In genomic region chr2L:3776614-3777196, dm6 we compare ENCODE assay signal across 1 fruit fly cellular context.
TF ChIP-seq lines count a peak whose summit lies in the region.

No protein-coding gene starts in this region.

TF ChIP-seq in whole organism, embryonic, 481 proteins besides CTCF, POLR2A, EP300 and RAD21 (continued from another document and continues in another):
- TF ChIP-seq run (tag; optimal IDR thresholded peaks at IDR 0.05; lab: Kevin White, UChicago) (peak; percentile 79), ttk (GFP tag; IDR thresholded peaks at IDR 0.05; lab: Robert Waterston, UW) (peak; percentile 89), Antp (GFP tag; optimal IDR thresholded peaks at IDR 0.05; lab: Kevin White, UChicago) (no peak), CG18476 (GFP tag; optimal IDR thresholded peaks at IDR 0.05; lab: Kevin White, UChicago) (peak; percentile 27), wdn (GFP tag; IDR thresholded peaks at IDR 0.05; lab: Robert Waterston, UW) (peak; percentile 43; the same call in 1 of the 2 replicates), BtbVII (GFP tag; optimal IDR thresholded peaks at IDR 0.05; lab: Kevin White, UChicago) (peak; percentile 80), Sin3A (optimal IDR thresholded peaks at IDR 0.05; lab: Kevin White, UChicago) (no peak), sisA (GFP tag; IDR thresholded peaks at IDR 0.05; lab: Robert Waterston, UW) (peak; percentile 73), gfzf (GFP tag; optimal IDR thresholded peaks at IDR 0.05; lab: Kevin White, UChicago) (no peak), CG4360 (GFP tag; IDR thresholded peaks at IDR 0.05; lab: Robert Waterston, UW) (no peak), al (GFP tag; IDR thresholded peaks at IDR 0.05; lab: Robert Waterston, UW) (peak; percentile 34; the same call in 1 of the 2 replicates), trem (tag; optimal IDR thresholded peaks at IDR 0.05; lab: Kevin White, UChicago) (peak; percentile 93), crc (GFP tag; optimal IDR thresholded peaks at IDR 0.05; lab: Kevin White, UChicago) (no peak), CG6854 (GFP tag; optimal IDR thresholded peaks at IDR 0.05; lab: Kevin White, UChicago) (peak; percentile 33), dmrt11E (tag; optimal IDR thresholded peaks at IDR 0.05; lab: Kevin White, UChicago) (peak; percentile 96), crp (GFP tag; optimal IDR thresholded peaks at IDR 0.05; lab: Kevin White, UChicago) (peak in 1 of 2 experiments; percentile 35), CG14710 (tag; optimal IDR thresholded peaks at IDR 0.05; lab: Kevin White, UChicago) (peak; percentile 96), vvl (GFP tag; IDR thresholded peaks at IDR 0.05; lab: Robert Waterston, UW) (peak; percentile 94), B-H2 (GFP tag; optimal IDR thresholded peaks at IDR 0.05; lab: Kevin White, UChicago) (no peak), gce (GFP tag; IDR thresholded peaks at IDR 0.05; lab: Robert Waterston, UW) (peak; percentile 81), CG12391 (tag; optimal IDR thresholded peaks at IDR 0.05; lab: Kevin White, UChicago) (peak; percentile 96), CG3726 (GFP tag; IDR thresholded peaks at IDR 0.05; lab: Robert Waterston, UW) (peak; percentile 69; the same call in 2 of the 3 replicates), Taf1 (GFP tag; IDR thresholded peaks at IDR 0.05; lab: Robert Waterston, UW) (0 out of 2 replicates have a peak, but pooled peaks have one; percentile 20), gsb-n (tag; optimal IDR thresholded peaks at IDR 0.05; lab: Kevin White, UChicago) (peak; percentile 92), wek (GFP tag; optimal IDR thresholded peaks at IDR 0.05; lab: Kevin White, UChicago) (no peak), CG30020 (tag; optimal IDR thresholded peaks at IDR 0.05; lab: Kevin White, UChicago) (peak; percentile 53), Ets65A (GFP tag; lab: Kevin White, UChicago) (peak; percentile 22), lab (GFP tag; optimal IDR thresholded peaks at IDR 0.05; lab: Kevin White, UChicago) (peak; percentile 81), CG14667 (GFP tag; IDR thresholded peaks at IDR 0.05; lab: Robert Waterston, UW) (peak; percentile 68), Side (GFP tag; optimal IDR thresholded peaks at IDR 0.05; lab: Kevin White, UChicago) (no peak), Dfd (GFP tag; optimal IDR thresholded peaks at IDR 0.05; lab: Kevin White, UChicago) (no peak), Deaf1 (tag; optimal IDR thresholded peaks at IDR 0.05; lab: Kevin White, UChicago) (peak; percentile 74), grn (GFP tag; optimal IDR thresholded peaks at IDR 0.05; lab: Kevin White, UChicago) (peak; percentile 84), Camta (GFP tag; optimal IDR thresholded peaks at IDR 0.05; lab: Kevin White, UChicago) (peak; percentile 11), CG4730 (GFP tag; IDR thresholded peaks at IDR 0.05; lab: Robert Waterston, UW) (peak; percentile 74), en (GFP tag; optimal IDR thresholded peaks at IDR 0.05; lab: Kevin White, UChicago) (no peak), C15 (GFP tag; IDR thresholded peaks at IDR 0.05; lab: Robert Waterston, UW) (no peak), CG32772 (GFP tag; IDR thresholded peaks at IDR 0.05; lab: Robert Waterston, UW) (peak; percentile 74), sima (GFP tag; optimal IDR thresholded peaks at IDR 0.05; lab: Kevin White, UChicago) (no peak), CG7987 (GFP tag; optimal IDR thresholded peaks at IDR 0.05; lab: Kevin White, UChicago) (peak; percentile 2), CG11247 (GFP tag; IDR thresholded peaks at IDR 0.05; lab: Robert Waterston, UW) (peak; percentile 54; the same call in 1 of the 2 replicates), zf30C (GFP tag; optimal IDR thresholded peaks at IDR 0.05; lab: Kevin White, UChicago) (peak; percentile 96), Sry-β (GFP tag; optimal IDR thresholded peaks at IDR 0.05; lab: Kevin White, UChicago) (no peak), CG2889 (GFP tag; IDR thresholded peaks at IDR 0.05; lab: Robert Waterston, UW) (no peak), schlank (tag; optimal IDR thresholded peaks at IDR 0.05; lab: Kevin White, UChicago) (no peak), CG11696 (GFP tag; IDR thresholded peaks at IDR 0.05; lab: Robert Waterston, UW) (peak; percentile 61), CG33213 (GFP tag; optimal IDR thresholded peaks at IDR 0.05; lab: Kevin White, UChicago) (no peak), pho (GFP tag; optimal IDR thresholded peaks at IDR 0.05; lab: Kevin White, UChicago) (no peak), inv (GFP tag; IDR thresholded peaks at IDR 0.05; lab: Robert Waterston, UW; ENCODE audit: partially characterized antibody) (no peak), Dip2 (GFP tag; IDR thresholded peaks at IDR 0.05; lab: Robert Waterston, UW) (no peak), maf-S (GFP tag; optimal IDR thresholded peaks at IDR 0.05; lab: Kevin White, UChicago) (peak; percentile 21), CG7745 (tag; optimal IDR thresholded peaks at IDR 0.05; lab: Kevin White, UChicago) (no peak), disco-r (GFP tag; optimal IDR thresholded peaks at IDR 0.05; lab: Kevin White, UChicago) (no peak), bcd (GFP tag; optimal IDR thresholded peaks at IDR 0.05; lab: Kevin White, UChicago) (peak; percentile 80), CG6765 (GFP tag; optimal IDR thresholded peaks at IDR 0.05; lab: Kevin White, UChicago) (peak; percentile 49), cg (GFP tag; optimal IDR thresholded peaks at IDR 0.05; lab: Kevin White, UChicago) (peak; percentile 65), CG18599 (GFP tag; optimal IDR thresholded peaks at IDR 0.05; lab: Kevin White, UChicago) (peak; percentile 82), onecut (GFP tag; IDR thresholded peaks at IDR 0.05; lab: Robert Waterston, UW) (peak; percentile 62), sob (GFP tag; IDR thresholded peaks at IDR 0.05; lab: Robert Waterston, UW) (peak; percentile 76), CG15011 (GFP tag; optimal IDR thresholded peaks at IDR 0.05; lab: Kevin White, UChicago) (peak; percentile 67), Hr3 (GFP tag; optimal IDR thresholded peaks at IDR 0.05; lab: Kevin White, UChicago) (peak; percentile 84), CG12104 (GFP tag; optimal IDR thresholded peaks at IDR 0.05; lab: Kevin White, UChicago) (peak; percentile 79), H15 (GFP tag; IDR thresholded peaks at IDR 0.05; lab: Robert Waterston, UW) (peak; percentile 70; the same call in 2 of the 3 replicates), CG7357 (GFP tag; IDR thresholded peaks at IDR 0.05; lab: Robert Waterston, UW) (peak; percentile 82), Bdp1 (GFP tag; optimal IDR thresholded peaks at IDR 0.05; lab: Kevin White, UChicago) (peak; percentile 28), lmd (GFP tag; IDR thresholded peaks at IDR 0.05; lab: Robert Waterston, UW) (peak; percentile 84), Nf-YC (tag; optimal IDR thresholded peaks at IDR 0.05; lab: Kevin White, UChicago) (peak; percentile 75), Hsf (GFP tag; optimal IDR thresholded peaks at IDR 0.05; lab: Kevin White, UChicago) (peak; percentile 40), CG2129 (GFP tag; IDR thresholded peaks at IDR 0.05; lab: Robert Waterston, UW; ENCODE audit: partially characterized antibody) (no peak), jing (GFP tag; optimal IDR thresholded peaks at IDR 0.05; lab: Kevin White, UChicago) (no peak), tup (GFP tag; optimal IDR thresholded peaks at IDR 0.05; lab: Kevin White, UChicago) (peak; percentile 24), CG9876 (GFP tag; optimal IDR thresholded peaks at IDR 0.05; lab: Kevin White, UChicago) (no peak), ftz-f1 (GFP tag; optimal IDR thresholded peaks at IDR 0.05; lab: Kevin White, UChicago) (no peak), Fer2 (tag; optimal IDR thresholded peaks at IDR 0.05; lab: Kevin White, UChicago) (peak; percentile 56), insv (GFP tag; optimal IDR thresholded peaks at IDR 0.05; lab: Kevin White, UChicago) (peak in 1 of 2 experiments; percentile 36), Tbp (GFP tag; optimal IDR thresholded peaks at IDR 0.05; lab: Kevin White, UChicago) (no peak), ac (GFP tag; optimal IDR thresholded peaks at IDR 0.05; lab: Kevin White, UChicago) (peak; percentile 71), Hr39 (optimal IDR thresholded peaks at IDR 0.05; lab: Kevin White, UChicago) (no peak), caup (GFP tag; optimal IDR thresholded peaks at IDR 0.05; lab: Kevin White, UChicago; ENCODE audit: severe bottlenecking) (peak; percentile 54), sqz (GFP tag; optimal IDR thresholded peaks at IDR 0.05; lab: Kevin White, UChicago) (peak; percentile 89), stc (GFP tag; IDR thresholded peaks at IDR 0.05; lab: Robert Waterston, UW) (peak; percentile 90), zfh1 (GFP tag; IDR thresholded peaks at IDR 0.05; lab: Robert Waterston, UW) (peak; percentile 80), cad (GFP tag; optimal IDR thresholded peaks at IDR 0.05; lab: Kevin White, UChicago) (no peak), dan (GFP tag; IDR thresholded peaks at IDR 0.05; lab: Robert Waterston, UW) (peak; percentile 66; the same call in 1 of the 2 replicates), psq (GFP tag; optimal IDR thresholded peaks at IDR 0.05; lab: Kevin White, UChicago) (peak; percentile 62), chinmo (GFP tag; IDR thresholded peaks at IDR 0.05; lab: Robert Waterston, UW; ENCODE audit: partially characterized antibody) (no peak), CG17568 (GFP tag; optimal IDR thresholded peaks at IDR 0.05; lab: Kevin White, UChicago) (peak; percentile 53), Oli (tag; optimal IDR thresholded peaks at IDR 0.05; lab: Kevin White, UChicago) (peak; percentile 86), mld (GFP tag; IDR thresholded peaks at IDR 0.05; lab: Robert Waterston, UW; ENCODE audit: partially characterized antibody) (no peak), CG15514 (GFP tag; optimal IDR thresholded peaks at IDR 0.05; lab: Kevin White, UChicago) (peak; percentile 37), CG7556 (GFP tag; optimal IDR thresholded peaks at IDR 0.05; lab: Kevin White, UChicago) (peak; percentile 87), tll (GFP tag; optimal IDR thresholded peaks at IDR 0.05; lab: Kevin White, UChicago) (peak in 1 of 2 experiments; percentile 42), Doc3 (GFP tag; IDR thresholded peaks at IDR 0.05; lab: Robert Waterston, UW; ENCODE audit: partially characterized antibody) (no peak), CG6654 (GFP tag; optimal IDR thresholded peaks at IDR 0.05; lab: Kevin White, UChicago) (peak; percentile 23), CG8290 (GFP tag; optimal IDR thresholded peaks at IDR 0.05; lab: Kevin White, UChicago) (peak; percentile 31), CG8290 (tag; optimal IDR thresholded peaks at IDR 0.05; lab: Kevin White, UChicago) (peak in 1 of 2 experiments; percentile 49), CG3838 (GFP tag; optimal IDR thresholded peaks at IDR 0.05; lab: Kevin White, UChicago) (no peak), Ssrp (tag; optimal IDR thresholded peaks at IDR 0.05; lab: Kevin White, UChicago) (peak; percentile 89), fd96Cb (tag; optimal IDR thresholded peaks at IDR 0.05; lab: Kevin White, UChicago) (peak; percentile 86), CG2712 (tag; optimal IDR thresholded peaks at IDR 0.05; lab: Kevin White, UChicago) (peak; percentile 98), CG7963 (GFP tag; IDR thresholded peaks at IDR 0.05; lab: Robert Waterston, UW; ENCODE audit: partially characterized antibody) (no peak), NfI (GFP tag; optimal IDR thresholded peaks at IDR 0.05; lab: Kevin White, UChicago) (peak; percentile 66), vfl (GFP tag; optimal IDR thresholded peaks at IDR 0.05; lab: Kevin White, UChicago) (no peak), dm (GFP tag; optimal IDR thresholded peaks at IDR 0.05; lab: Kevin White, UChicago) (no peak), Sox100B (GFP tag; optimal IDR thresholded peaks at IDR 0.05; lab: Kevin White, UChicago) (peak; percentile 59), Fer3 (tag; optimal IDR thresholded peaks at IDR 0.05; lab: Kevin White, UChicago) (peak; percentile 79), pb (GFP tag; optimal IDR thresholded peaks at IDR 0.05; lab: Kevin White, UChicago) (no peak), CG34422 (GFP tag; IDR thresholded peaks at IDR 0.05; lab: Robert Waterston, UW) (peak; percentile 86), Poxn (GFP tag; IDR thresholded peaks at IDR 0.05; lab: Robert Waterston, UW) (no peak), Hr51 (GFP tag; optimal IDR thresholded peaks at IDR 0.05; lab: Kevin White, UChicago) (peak; percentile 20 to 93), ato (GFP tag; IDR thresholded peaks at IDR 0.05; lab: Robert Waterston, UW; ENCODE audit: partially characterized antibody) (no peak), aop (GFP tag; IDR thresholded peaks at IDR 0.05; lab: Robert Waterston, UW) (no peak), TFAM (GFP tag; optimal IDR thresholded peaks at IDR 0.05; lab: Kevin White, UChicago) (no peak), vnd (GFP tag; IDR thresholded peaks at IDR 0.05; lab: Robert Waterston, UW; ENCODE audit: partially characterized antibody) (no peak), phol (tag; optimal IDR thresholded peaks at IDR 0.05; lab: Kevin White, UChicago) (peak; percentile 93), Adf1 (GFP tag; IDR thresholded peaks at IDR 0.05; lab: Robert Waterston, UW) (peak; percentile 44; the same call in 1 of the 2 replicates), Dbx (GFP tag; IDR thresholded peaks at IDR 0.05; lab: Robert Waterston, UW) (peak; percentile 71; the same call in 2 of the 3 replicates), Dll (GFP tag; IDR thresholded peaks at IDR 0.05; lab: Robert Waterston, UW; ENCODE audit: partially characterized antibody) (no peak), CG4424 (GFP tag; optimal IDR thresholded peaks at IDR 0.05; lab: Kevin White, UChicago) (peak; percentile 84), tgo (GFP tag; IDR thresholded peaks at IDR 0.05; lab: Robert Waterston, UW) (peak; percentile 92), HLH3B (GFP tag; IDR thresholded peaks at IDR 0.05; lab: Robert Waterston, UW) (peak; percentile 88), Lpt (GFP tag; optimal IDR thresholded peaks at IDR 0.05; lab: Kevin White, UChicago) (no peak), unpg (GFP tag; optimal IDR thresholded peaks at IDR 0.05; lab: Kevin White, UChicago) (peak; percentile 92), Hr78 (GFP tag; optimal IDR thresholded peaks at IDR 0.05; lab: Kevin White, UChicago) (peak in 1 of 2 experiments; percentile 55), CG11695 (GFP tag; IDR thresholded peaks at IDR 0.05; lab: Robert Waterston, UW) (peak; percentile 80; the same call in 2 of the 3 replicates), CG17912 (GFP tag; optimal IDR thresholded peaks at IDR 0.05; lab: Kevin White, UChicago) (no peak), chif (GFP tag; optimal IDR thresholded peaks at IDR 0.05; lab: Kevin White, UChicago) (peak in 1 of 2 experiments; percentile 47), tin (GFP tag; optimal IDR thresholded peaks at IDR 0.05; lab: Kevin White, UChicago) (peak; percentile 72), CG6254 (GFP tag; optimal IDR thresholded peaks at IDR 0.05; lab: Kevin White, UChicago) (peak; percentile 58), CG10366 (GFP tag; IDR thresholded peaks at IDR 0.05; lab: Robert Waterston, UW) (peak; percentile 71), Meics (GFP tag; optimal IDR thresholded peaks at IDR 0.05; lab: Kevin White, UChicago) (peak; percentile 80)
